Worm (Caenorhabditis elegans) whole organism, L4 larva: ENCODE measurements around the gene fipr-6.

Experiments
- F10B5.3 ChIP-seq: sonication (generic microtip); optimal IDR thresholded peaks from 2 replicates; lab custom pipeline; 2016; ENCODE audit warnings: mild to moderate bottlenecking, missing genetic modification characterization, missing compliant biosample characterization
- F26F4.8 ChIP-seq: fragments of 200-800 bp; sonication (Bioruptor generic); conservative IDR thresholded peaks from 2 replicates; pipeline ENCODE4 v1.3.6; 2022; ENCODE audit warnings: missing genetic modification characterization, missing compliant biosample characterization
- F44E2.7 ChIP-seq: fragments of 200-800 bp; sonication (Bioruptor generic); IDR thresholded peaks from 2 replicates; pipeline ENCODE4 v2.1.2; 2022; ENCODE audit warnings: missing genetic modification characterization, missing compliant biosample characterization
- F49E8.2 ChIP-seq: sonication (generic microtip); optimal IDR thresholded peaks from 2 replicates; lab custom pipeline; 2016; ENCODE audit warnings: missing compliant biosample characterization, mild to moderate bottlenecking, missing genetic modification characterization, borderline replicate concordance
- R02D3.7 ChIP-seq: fragments of 150-350 bp; sonication (generic microtip); optimal IDR thresholded peaks from 3 replicates; lab custom pipeline; 2014; ENCODE audit warnings: missing biosample characterization, missing genetic modification characterization
- T20F7.1 ChIP-seq: fragments of 200-800 bp; sonication (Bioruptor generic); optimal IDR thresholded peaks from 2 replicates; lab custom pipeline; 2018; ENCODE audit warnings: mild to moderate bottlenecking, missing genetic modification characterization, missing compliant biosample characterization
- Y48G9A.11 ChIP-seq: fragments of 200-800 bp; sonication (Bioruptor generic); IDR thresholded peaks from 2 replicates; pipeline ENCODE4 v1.3.6; 2022; ENCODE audit warnings: missing genetic modification reagents, missing genetic modification characterization, missing compliant biosample characterization
- Y5F2A.4 ChIP-seq: fragments of 200-800 bp; sonication (Bioruptor generic); optimal IDR thresholded peaks from 2 replicates; lab custom pipeline; 2018; ENCODE audit warnings: mild to moderate bottlenecking, missing genetic modification characterization, missing compliant biosample characterization
- Y75B8A.6 ChIP-seq: fragments of 200-800 bp; sonication (Bioruptor generic); IDR thresholded peaks from 2 replicates; pipeline ENCODE4 v1.3.6; 2022; ENCODE audit warnings: missing genetic modification reagents, missing genetic modification characterization, missing compliant biosample characterization
- ZK337.2 ChIP-seq: fragments of 200-800 bp; sonication (Bioruptor generic); IDR thresholded peaks from 2 replicates; pipeline ENCODE4 v1.3.6; 2022; ENCODE audit warnings: missing genetic modification reagents, missing genetic modification characterization, missing compliant biosample characterization
- ZK546.5 ChIP-seq, 2 experiments: sonication (generic microtip); optimal IDR thresholded peaks; 2 replicates each; lab custom pipeline; 2017; ENCODE audit warnings: missing biosample characterization in 2 of 2, missing genetic modification characterization in 2 of 2
- aha-1 ChIP-seq: fragments of 150-350 bp; peaks from one replicate; lab custom pipeline; 2014; ENCODE audit warnings: missing biosample characterization, missing genetic modification characterization
- aly-2 ChIP-seq: sonication (generic microtip); optimal IDR thresholded peaks from 2 replicates; lab custom pipeline; 2018; ENCODE audit warnings: missing biosample characterization, missing genetic modification characterization
- ama-1 ChIP-seq: fragments of 150-350 bp; optimal IDR thresholded peaks from 2 replicates; lab custom pipeline; 2014; ENCODE audit warnings: inconsistent platforms, mixed read lengths
- arid-1 ChIP-seq: fragments of 200-800 bp; sonication (Bioruptor generic); conservative IDR thresholded peaks from 2 replicates; pipeline ENCODE4 v1.3.6; 2022; ENCODE audit warnings: missing genetic modification reagents, missing genetic modification characterization, missing compliant biosample characterization
- attf-4 ChIP-seq: sonication (generic microtip); optimal IDR thresholded peaks from 3 replicates; lab custom pipeline; 2017; ENCODE audit warnings: missing biosample characterization, missing genetic modification characterization
- ceh-44 ChIP-seq: fragments of 200-800 bp; sonication (Bioruptor generic); IDR thresholded peaks from 2 replicates; pipeline ENCODE4 v1.3.6; 2022; ENCODE audit warnings: missing genetic modification reagents, missing genetic modification characterization, missing compliant biosample characterization
- cey-2 ChIP-seq: sonication (generic microtip); optimal IDR thresholded peaks from 3 replicates; lab custom pipeline; 2017; ENCODE audit warnings: missing genetic modification characterization, mild to moderate bottlenecking, missing compliant biosample characterization, antibody characterized with exemption, borderline replicate concordance; ENCODE audit not compliant: insufficient read depth
- ctbp-1 ChIP-seq: fragments of 200-800 bp; sonication (Bioruptor generic); IDR thresholded peaks from 2 replicates; pipeline ENCODE4 v1.3.6; 2022; ENCODE audit warnings: missing genetic modification reagents, missing genetic modification characterization, missing compliant biosample characterization
- daf-19 ChIP-seq: fragments of 200-800 bp; sonication (Bioruptor generic); conservative IDR thresholded peaks from 2 replicates; pipeline ENCODE4 v1.3.6; 2022; ENCODE audit warnings: missing genetic modification characterization, missing compliant biosample characterization
- dmd-8 ChIP-seq: fragments of 200-800 bp; sonication (Bioruptor generic); IDR thresholded peaks from 2 replicates; pipeline ENCODE4 v1.3.6; 2022; ENCODE audit warnings: missing genetic modification characterization, missing compliant biosample characterization
- dpl-1 ChIP-seq: fragments of 150-350 bp; optimal IDR thresholded peaks from 2 replicates; lab custom pipeline; 2014; ENCODE audit warnings: missing biosample characterization, missing genetic modification reagents, missing genetic modification characterization
- hif-1 ChIP-seq, 2 experiments: sonication (generic microtip); optimal IDR thresholded peaks; 2 replicates each; lab custom pipeline; 2016 to 2017; ENCODE audit warnings: missing compliant biosample characterization in 2 of 2, missing genetic modification characterization in 2 of 2, missing genetic modification reagents in 2 of 2, missing genotype in 2 of 2, mild to moderate bottlenecking in 1 of 2
- lin-29 ChIP-seq: fragments of 200-800 bp; sonication (Bioruptor generic); IDR thresholded peaks from 2 replicates; pipeline ENCODE4 v1.3.6; 2022; ENCODE audit warnings: missing genetic modification reagents, missing genetic modification characterization, missing compliant biosample characterization
- lin-38 ChIP-seq: fragments of 200-800 bp; sonication (Bioruptor generic); IDR thresholded peaks from 2 replicates; pipeline ENCODE4 v1.3.6; 2022; ENCODE audit warnings: missing genetic modification reagents, missing genetic modification characterization, missing compliant biosample characterization
- lsy-2 ChIP-seq, 2 experiments: fragments of 150-350 bp in 1 of 2; sonication (generic microtip) in 1 of 2; optimal IDR thresholded peaks; 2 replicates each; lab custom pipeline; 2014 to 2017; ENCODE audit warnings: missing biosample characterization in 2 of 2, missing genetic modification characterization in 2 of 2
- madf-9 ChIP-seq: fragments of 200-800 bp; sonication (Bioruptor generic); conservative IDR thresholded peaks from 2 replicates; pipeline ENCODE4 v1.3.6; 2022; ENCODE audit warnings: missing genetic modification reagents, missing genetic modification characterization, missing compliant biosample characterization
- mdl-1 ChIP-seq, 2 experiments: fragments of 150-350 bp in 1 of 2; sonication (generic microtip) in 1 of 2; optimal IDR thresholded peaks; 2 replicates each; lab custom pipeline; 2014 to 2017; ENCODE audit warnings: missing biosample characterization in 2 of 2, missing genetic modification characterization in 2 of 2
- mdt-29 ChIP-seq: fragments of 200-800 bp; sonication (Bioruptor generic); IDR thresholded peaks from 2 replicates; pipeline ENCODE4 v1.3.6; 2022; ENCODE audit warnings: missing genetic modification reagents, missing genetic modification characterization, missing compliant biosample characterization
- mes-2 ChIP-seq: sonication (generic microtip); optimal IDR thresholded peaks from 2 replicates; lab custom pipeline; 2016; ENCODE audit warnings: missing genotype, mild to moderate bottlenecking, missing genetic modification characterization, missing compliant biosample characterization; ENCODE audit not compliant: poor library complexity, severe bottlenecking
- nhr-76 ChIP-seq: fragments of 150-350 bp; optimal IDR thresholded peaks from 2 replicates; lab custom pipeline; 2014; ENCODE audit warnings: missing biosample characterization, missing genetic modification characterization
- pha-4 ChIP-seq, 2 experiments: fragments of 150-350 bp in 1 of 2; fragments of 200-800 bp in 1 of 2; sonication (Bioruptor generic) in 1 of 2; IDR thresholded peaks in 1 of 2; optimal IDR thresholded peaks in 1 of 2; 2 replicates each; pipeline versions ENCODE4 v1.3.6 to Lab custom; 2014 to 2022; ENCODE audit warnings: missing genetic modification characterization in 2 of 2, missing genetic modification reagents in 2 of 2, missing biosample characterization in 1 of 2, missing compliant biosample characterization in 1 of 2
- php-3 ChIP-seq: fragments of 200-800 bp; sonication (Bioruptor generic); IDR thresholded peaks from 2 replicates; pipeline ENCODE4 v1.3.6; 2022; ENCODE audit warnings: missing genetic modification reagents, missing genetic modification characterization, missing compliant biosample characterization
- rbr-2 ChIP-seq: sonication (generic microtip); optimal IDR thresholded peaks from 2 replicates; lab custom pipeline; 2016; ENCODE audit warnings: missing genotype, missing genetic modification characterization, missing compliant biosample characterization
- saeg-2 ChIP-seq: fragments of 200-800 bp; sonication (Bioruptor generic); IDR thresholded peaks from 2 replicates; pipeline ENCODE4 v1.3.6; 2022; ENCODE audit warnings: missing genetic modification reagents, missing genetic modification characterization, missing compliant biosample characterization
- sdz-12 ChIP-seq: fragments of 200-800 bp; sonication (Bioruptor generic); optimal IDR thresholded peaks from 2 replicates; lab custom pipeline; 2018; ENCODE audit warnings: mild to moderate bottlenecking, missing genetic modification characterization, missing compliant biosample characterization
- spr-1 ChIP-seq: sonication (generic microtip); optimal IDR thresholded peaks from 2 replicates; lab custom pipeline; 2016; ENCODE audit warnings: mild to moderate bottlenecking, missing genetic modification characterization, missing compliant biosample characterization
- tra-1 ChIP-seq: fragments of 200-800 bp; sonication (Bioruptor generic); IDR thresholded peaks from 2 replicates; pipeline ENCODE4 v1.3.6; 2022; ENCODE audit warnings: missing genetic modification reagents, missing genetic modification characterization, missing compliant biosample characterization
- unc-130 ChIP-seq: sonication (generic microtip); optimal IDR thresholded peaks from 2 replicates; lab custom pipeline; 2016; ENCODE audit warnings: missing genetic modification reagents, missing genetic modification characterization, missing compliant biosample characterization
- unc-62 ChIP-seq, 3 experiments: fragments of 150-350 bp in 1 of 3; sonication (generic microtip); optimal IDR thresholded peaks in 2 of 3; peaks in 1 of 3; 1 replicate in 1 of 3; 2 replicates in 2 of 3; lab custom pipeline; 2014 to 2017; ENCODE audit warnings: missing biosample characterization in 3 of 3, missing genetic modification characterization in 3 of 3, missing genetic modification reagents in 3 of 3, missing genotype in 1 of 3
- vab-7 ChIP-seq: fragments of 200-800 bp; sonication (Bioruptor generic); IDR thresholded peaks from 2 replicates; pipeline ENCODE4 v1.3.6; 2022; ENCODE audit warnings: missing genetic modification reagents, missing genetic modification characterization, missing compliant biosample characterization

fipr-6 gene

DNA sequence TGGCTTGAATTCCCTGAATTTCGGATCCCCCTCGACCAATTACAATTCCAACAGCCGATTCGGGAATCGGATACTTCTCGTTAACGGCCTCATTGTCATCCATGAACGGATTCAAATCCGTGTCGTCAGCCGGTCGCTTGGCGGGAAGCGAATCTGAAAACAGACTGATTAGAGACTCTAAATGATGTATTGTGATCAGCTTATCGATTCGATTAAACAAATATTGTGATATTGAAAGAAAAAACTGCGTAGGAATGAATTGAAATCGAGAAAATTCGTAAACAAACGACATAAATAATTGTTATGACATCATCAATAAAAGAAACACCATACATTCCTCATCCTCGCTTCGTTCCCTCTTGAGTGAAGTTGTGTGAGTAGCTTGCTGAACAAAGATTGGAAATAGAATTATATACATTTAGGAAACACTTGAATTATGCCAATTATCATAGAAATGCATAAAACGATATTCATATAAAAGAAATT lies 7.0 kb downstream of the fipr-6 start:
- TF ChIP-seq lin-38 (GFP tag; lab: Robert Waterston, UW) (peak; percentile 67), ceh-44 (GFP tag; lab: Robert Waterston, UW) (no peak), pha-4 (GFP tag; IDR thresholded peaks at IDR 0.05; lab: Robert Waterston, UW) (peak; percentile 50; the same call in 1 of the 2 replicates), pha-4 (tag; optimal IDR thresholded peaks at IDR 0.05; lab: Kevin White, UChicago) (no peak), Y75B8A.6 (GFP tag; lab: Robert Waterston, UW) (0 out of 2 replicates have a peak, but pooled peaks have one; percentile 79), ZK337.2 (GFP tag; lab: Robert Waterston, UW) (no peak), R02D3.7 (tag; lab: Kevin White, UChicago) (no peak), F49E8.2 (tag; lab: Kevin White, UChicago) (peak; percentile 48), ama-1 (peak; percentile 87), mes-2 (peak; percentile 3), daf-19 (GFP tag; lab: Robert Waterston, UW) (peak; percentile 32; the same call in 1 of the 2 replicates), arid-1 (GFP tag; lab: Robert Waterston, UW) (0 out of 2 replicates have a peak, but pooled peaks have one; percentile 6), Y5F2A.4 (GFP tag; lab: Kevin White, UChicago) (peak; percentile 18), nhr-76 (tag; lab: Kevin White, UChicago) (no peak), F44E2.7 (GFP tag; lab: Robert Waterston, UW) (no peak), T20F7.1 (GFP tag; lab: Kevin White, UChicago) (no peak), unc-130 (GFP tag; lab: Kevin White, UChicago) (peak; percentile 42), sdz-12 (peak; percentile 55), ctbp-1 (GFP tag; lab: Robert Waterston, UW) (0 out of 2 replicates have a peak, but pooled peaks have one; percentile 49), Y48G9A.11 (GFP tag; lab: Robert Waterston, UW) (0 out of 2 replicates have a peak, but pooled peaks have one; percentile 23), mdt-29 (GFP tag; lab: Robert Waterston, UW) (peak; percentile 33; the same call in 1 of the 2 replicates)

DNA sequence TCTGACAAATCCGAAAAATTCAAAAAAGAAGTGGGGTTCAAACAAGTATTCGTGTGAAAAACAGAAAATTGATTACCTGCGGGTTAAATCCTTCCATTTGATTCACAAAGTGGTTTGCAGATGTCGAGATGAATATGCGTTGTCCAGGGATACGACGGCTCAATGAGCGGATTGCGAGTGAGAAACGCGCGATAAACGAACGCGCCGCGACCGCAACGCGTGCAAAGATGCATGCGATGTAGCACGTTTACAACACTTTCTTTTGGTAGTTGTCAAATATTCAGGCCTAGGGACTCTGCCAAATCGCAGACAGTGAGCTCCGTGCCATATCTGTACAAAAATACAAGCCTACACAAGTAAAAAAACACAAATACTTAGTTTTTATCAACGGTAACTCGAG lies 7.6 kb downstream of the fipr-6 start, which contains the start of gene fubl-1:
TSS of gene fubl-1 (minus strand) at position 202 of the 400 bp plus-strand sequence.
- TF ChIP-seq lin-38 (GFP tag; lab: Robert Waterston, UW) = peak; percentile 70
- TF ChIP-seq dpl-1 (GFP tag; lab: Kevin White, UChicago) = peak; percentile 14
- TF ChIP-seq aly-2 = no peak
- TF ChIP-seq lsy-2 (tag; optimal IDR thresholded peaks at IDR 0.05; lab: Kevin White, UChicago) = peak in 1 of 2 experiments; percentile 19
- peak; percentile 56 for TF ChIP-seq mes-2
- peak; percentile 75 for TF ChIP-seq ama-1
- no peak for TF ChIP-seq F10B5.3 (tag; lab: Kevin White, UChicago)
- peak; percentile 39; the same call in 1 of the 2 replicates for TF ChIP-seq vab-7 (GFP tag; lab: Robert Waterston, UW)
- no peak for TF ChIP-seq attf-4
- TF ChIP-seq Y48G9A.11 (GFP tag; lab: Robert Waterston, UW) = peak; percentile 40; the same call in 1 of the 2 replicates
- peak in 1 of 2 experiments; percentile 28 for TF ChIP-seq unc-62 (GFP tag; optimal IDR thresholded peaks at IDR 0.05 in 1 of 2; lab: Kevin White, UChicago)
- TF ChIP-seq unc-62 (tag; optimal IDR thresholded peaks at IDR 0.05; lab: Kevin White, UChicago) = no peak
- no peak for TF ChIP-seq madf-9 (GFP tag; lab: Robert Waterston, UW)
- TF ChIP-seq aha-1 (tag; lab: Kevin White, UChicago) = peak; percentile 82

DNA sequence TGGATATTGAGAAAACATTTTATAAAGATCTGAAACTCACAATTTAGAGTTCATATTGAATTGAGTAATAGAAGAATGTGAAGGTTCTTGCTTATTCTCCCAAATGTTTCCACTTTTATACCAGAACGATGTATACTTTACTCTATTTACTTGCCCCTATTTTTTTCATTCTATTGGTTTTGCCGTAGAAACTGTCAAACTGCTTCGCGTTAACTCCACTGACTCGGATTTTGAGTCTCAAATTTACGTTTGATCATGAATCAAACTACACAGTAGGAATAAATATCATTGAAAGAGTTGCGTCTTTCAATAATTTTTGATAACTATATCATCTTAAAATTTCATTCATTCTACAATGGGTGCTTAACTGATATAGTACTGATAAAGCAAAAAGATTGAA lies 8.8 kb downstream of the fipr-6 start, which contains the start of gene fipr-8:
TSS of gene fipr-8 (minus strand) at position 101 of the 400 bp plus-strand sequence.
- no peak for TF ChIP-seq rbr-2
- no peak for TF ChIP-seq hif-1 (tag; optimal IDR thresholded peaks at IDR 0.05; lab: Kevin White, UChicago)
- no peak for TF ChIP-seq cey-2 (tag; lab: Kevin White, UChicago)
- no peak for TF ChIP-seq php-3
- no peak for TF ChIP-seq spr-1
- TF ChIP-seq Y5F2A.4 (GFP tag; lab: Kevin White, UChicago) = no peak
- TF ChIP-seq ZK337.2 (GFP tag; lab: Robert Waterston, UW) = no peak
- no peak for TF ChIP-seq F26F4.8 (GFP tag; lab: Robert Waterston, UW)
- no peak for TF ChIP-seq tra-1 (GFP tag; lab: Robert Waterston, UW)
- TF ChIP-seq Y48G9A.11 (GFP tag; lab: Robert Waterston, UW) = no peak
- TF ChIP-seq mdl-1 (tag; optimal IDR thresholded peaks at IDR 0.05; lab: Kevin White, UChicago) = no peak
- no peak for TF ChIP-seq dmd-8 (GFP tag; lab: Robert Waterston, UW)
- no peak for TF ChIP-seq lin-29 (GFP tag; lab: Robert Waterston, UW)
- TF ChIP-seq saeg-2 (GFP tag; lab: Robert Waterston, UW) = no peak
- no peak for TF ChIP-seq ZK546.5 (tag; optimal IDR thresholded peaks at IDR 0.05; lab: Kevin White, UChicago)
